Fruit fly (Drosophila melanogaster): ENCODE data around the gene mub.

dm6 chr3L:21979789-21980188 is 135.2 kb downstream of the mub start:
- TF ChIP-seq h (GFP tag; optimal IDR thresholded peaks at IDR 0.05): no peak
- TF ChIP-seq fru (GFP tag; optimal IDR thresholded peaks at IDR 0.05): no peak
- TF ChIP-seq pan (optimal IDR thresholded peaks at IDR 0.05): no peak
- no peak for TF ChIP-seq GATAd (GFP tag; optimal IDR thresholded peaks at IDR 0.05)
- TF ChIP-seq psq (GFP tag; optimal IDR thresholded peaks at IDR 0.05): no peak
- TF ChIP-seq usp (GFP tag; optimal IDR thresholded peaks at IDR 0.05): no peak
- TF ChIP-seq Jra (GFP tag; optimal IDR thresholded peaks at IDR 0.05): no peak
- no peak for TF ChIP-seq Myc (optimal IDR thresholded peaks at IDR 0.05)
- no peak for TF ChIP-seq CG32264 (GFP tag; optimal IDR thresholded peaks at IDR 0.05)
- TF ChIP-seq Rel (GFP tag; optimal IDR thresholded peaks at IDR 0.05): no peak
- TF ChIP-seq Rel (tag; optimal IDR thresholded peaks at IDR 0.05): peak; percentile 61
- no peak for TF ChIP-seq Vsx2 (GFP tag; optimal IDR thresholded peaks at IDR 0.05; ENCODE audit: partially characterized antibody)
- TF ChIP-seq N (GFP tag; optimal IDR thresholded peaks at IDR 0.05): no peak

Measured in whole organism, wandering third instar larva.